Worm (Caenorhabditis elegans) whole organism, early embryonic: ENCODE results near the gene C33D3.3.

ENCODE experiments used
- B0310.2 ChIP-seq: sonication (generic microtip); optimal IDR thresholded peaks from 2 replicates; lab custom pipeline; 2016; ENCODE audit warnings: mild to moderate bottlenecking, missing genetic modification characterization, missing compliant biosample characterization
- F13C5.2 ChIP-seq: sonication (generic microtip); optimal IDR thresholded peaks from 2 replicates; lab custom pipeline; 2017; ENCODE audit warnings: mild to moderate bottlenecking, missing genetic modification characterization, inconsistent platforms, missing compliant biosample characterization
- aly-1 ChIP-seq: sonication (generic microtip); optimal IDR thresholded peaks from 2 replicates; lab custom pipeline; 2016; ENCODE audit warnings: missing genetic modification characterization, missing compliant biosample characterization
- ama-1 ChIP-seq: fragments of 150-350 bp; optimal IDR thresholded peaks from 2 replicates; lab custom pipeline; 2014
- ceh-13 ChIP-seq: fragments of 200-800 bp; sonication (Bioruptor generic); optimal IDR thresholded peaks from 2 replicates; lab custom pipeline; 2018; ENCODE audit warnings: mild to moderate bottlenecking, missing genetic modification characterization, missing compliant biosample characterization
- ceh-36 ChIP-seq: sonication (generic microtip); optimal IDR thresholded peaks from 2 replicates; lab custom pipeline; 2016; ENCODE audit warnings: missing genetic modification characterization, inconsistent platforms, missing compliant biosample characterization
- ets-7 ChIP-seq: sonication (generic microtip); optimal IDR thresholded peaks from 2 replicates; lab custom pipeline; 2016; ENCODE audit warnings: missing genotype, missing genetic modification characterization, missing compliant biosample characterization
- flt-1 ChIP-seq: fragments of 200-800 bp; sonication (Bioruptor generic); IDR thresholded peaks from 2 replicates; pipeline ENCODE4 v1.3.6; 2022; ENCODE audit warnings: missing genetic modification characterization, missing compliant biosample characterization
- hmbx-1 ChIP-seq: sonication (generic microtip); optimal IDR thresholded peaks from 2 replicates; lab custom pipeline; 2016; ENCODE audit warnings: mild to moderate bottlenecking, missing genetic modification characterization, missing compliant biosample characterization
- hmg-4 ChIP-seq: fragments of 200-800 bp; sonication (Bioruptor generic); optimal IDR thresholded peaks from 2 replicates; lab custom pipeline; 2018; ENCODE audit warnings: mild to moderate bottlenecking, missing genetic modification characterization, missing compliant biosample characterization
- hnd-1 ChIP-seq: sonication (generic microtip); optimal IDR thresholded peaks from 2 replicates; lab custom pipeline; 2016; ENCODE audit warnings: missing genetic modification characterization, missing compliant biosample characterization
- pes-1 ChIP-seq: fragments of 200-800 bp; sonication (Bioruptor generic); IDR thresholded peaks from 2 replicates; pipeline ENCODE4 v1.3.6; 2022; ENCODE audit warnings: missing genetic modification reagents, missing genetic modification characterization, missing compliant biosample characterization
- scrt-1 ChIP-seq: fragments of 200-800 bp; sonication (Bioruptor generic); IDR thresholded peaks from 2 replicates; pipeline ENCODE4 v1.3.6; 2022; ENCODE audit warnings: missing genetic modification characterization, missing compliant biosample characterization
- sea-1 ChIP-seq: fragments of 200-800 bp; sonication (Bioruptor generic); conservative IDR thresholded peaks from 2 replicates; pipeline ENCODE4 v1.3.6; 2022; ENCODE audit warnings: missing genetic modification characterization, missing compliant biosample characterization
- tbx-11 ChIP-seq: fragments of 200-800 bp; sonication (Bioruptor generic); IDR thresholded peaks from 2 replicates; pipeline ENCODE4 v1.3.6; 2022; ENCODE audit warnings: missing genetic modification characterization, missing compliant biosample characterization
- tbx-37 ChIP-seq: fragments of 200-800 bp; sonication (Bioruptor generic); conservative IDR thresholded peaks from 2 replicates; pipeline ENCODE4 v1.3.6; 2022; ENCODE audit warnings: missing genetic modification reagents, missing genetic modification characterization, missing compliant biosample characterization
- tra-4 ChIP-seq: sonication (generic microtip); optimal IDR thresholded peaks from 2 replicates; lab custom pipeline; 2017; ENCODE audit warnings: missing genetic modification characterization, missing compliant biosample characterization

Gene C33D3.3

DNA sequence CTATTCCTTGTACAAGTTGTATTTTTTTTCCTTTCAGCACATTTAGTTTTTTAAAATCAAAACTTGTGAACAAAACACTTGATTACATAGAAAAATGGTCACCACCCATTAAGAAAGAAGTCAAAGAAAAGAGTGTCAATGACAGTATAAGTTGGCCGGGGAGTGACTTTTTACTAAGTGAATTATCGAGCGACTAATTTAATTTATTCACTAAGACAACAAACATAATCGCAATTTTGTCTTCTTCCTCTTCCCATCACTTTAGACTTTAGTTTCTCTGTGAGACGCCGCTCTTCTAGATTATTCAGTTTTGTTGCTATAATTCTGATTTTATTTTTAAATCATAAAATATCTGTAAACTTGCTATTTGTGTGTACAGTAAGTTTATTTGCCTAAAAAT, 28.9 kb downstream of the C33D3.3 start:
- no peak for TF ChIP-seq ama-1 (lab: Kevin White, UChicago)
- TF ChIP-seq pes-1 (GFP tag; lab: Robert Waterston, UW) = no peak
- no peak for TF ChIP-seq tra-4 (tag; lab: Kevin White, UChicago)
- TF ChIP-seq B0310.2 (tag; lab: Kevin White, UChicago) = no peak
- no peak for TF ChIP-seq aly-1 (tag; lab: Kevin White, UChicago)
- no peak for TF ChIP-seq ceh-13 (GFP tag; lab: Kevin White, UChicago)

DNA sequence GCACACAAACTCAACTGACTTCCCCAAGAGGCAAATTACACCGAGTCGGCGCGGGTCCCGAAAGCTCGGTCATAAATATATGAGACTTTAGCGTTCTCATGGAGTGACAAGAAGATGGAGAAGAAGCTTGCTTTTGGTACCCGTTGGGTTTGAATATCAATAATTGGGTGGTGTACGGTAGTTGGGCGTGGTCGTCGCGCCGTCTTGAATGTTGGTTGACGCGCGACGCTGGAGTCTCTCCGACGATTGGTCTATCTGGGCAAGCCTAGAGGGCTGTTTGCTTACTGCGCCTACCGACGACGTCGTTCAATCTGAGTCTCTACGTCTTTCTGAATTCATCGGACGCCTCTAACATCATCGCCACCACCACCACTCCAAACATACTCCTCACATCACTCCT, 29.7 kb downstream of the C33D3.3 start:
- TF ChIP-seq pes-1 (GFP tag; lab: Robert Waterston, UW) (no peak), flt-1 (GFP tag; lab: Robert Waterston, UW) (no peak), ceh-36 (no peak), tra-4 (tag; lab: Kevin White, UChicago) (no peak), tbx-11 (no peak), B0310.2 (tag; lab: Kevin White, UChicago) (no peak), hmg-4 (GFP tag; lab: Kevin White, UChicago) (no peak), ceh-13 (GFP tag; lab: Kevin White, UChicago) (no peak), hmbx-1 (tag; lab: Kevin White, UChicago) (no peak), F13C5.2 (tag; lab: Kevin White, UChicago) (no peak), ets-7 (tag; lab: Kevin White, UChicago) (no peak), hnd-1 (tag; lab: Kevin White, UChicago) (no peak), tbx-37 (GFP tag; lab: Robert Waterston, UW) (no peak), ama-1 (lab: Kevin White, UChicago) (no peak), scrt-1 (GFP tag; lab: Robert Waterston, UW) (no peak), aly-1 (tag; lab: Kevin White, UChicago) (no peak), sea-1 (no peak)

DNA sequence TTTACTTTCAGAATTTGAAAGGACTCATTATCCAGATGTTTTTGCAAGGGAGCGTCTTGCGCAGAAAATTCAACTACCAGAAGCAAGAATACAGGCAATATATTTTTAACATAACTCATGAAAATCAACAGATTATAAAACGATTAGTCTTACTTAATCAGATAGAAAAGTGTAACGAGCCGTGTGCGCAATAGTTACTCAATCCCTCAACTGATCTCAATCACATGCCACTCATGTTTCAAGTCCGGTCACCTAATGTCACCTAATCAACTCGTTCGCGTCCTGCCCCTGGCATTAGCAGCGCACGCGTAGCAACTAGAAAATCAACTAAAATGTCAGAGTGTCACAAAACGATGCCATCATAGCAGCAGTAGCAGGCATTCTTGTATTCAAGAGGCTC, 31.4 kb downstream of the C33D3.3 start:
- TF ChIP-seq hmbx-1 (tag; lab: Kevin White, UChicago) = no peak
- TF ChIP-seq aly-1 (tag; lab: Kevin White, UChicago) = no peak
- TF ChIP-seq ceh-36 = no peak
- no peak for TF ChIP-seq tra-4 (tag; lab: Kevin White, UChicago)
- TF ChIP-seq ceh-13 (GFP tag; lab: Kevin White, UChicago) = no peak
- TF ChIP-seq hnd-1 (tag; lab: Kevin White, UChicago) = no peak

DNA sequence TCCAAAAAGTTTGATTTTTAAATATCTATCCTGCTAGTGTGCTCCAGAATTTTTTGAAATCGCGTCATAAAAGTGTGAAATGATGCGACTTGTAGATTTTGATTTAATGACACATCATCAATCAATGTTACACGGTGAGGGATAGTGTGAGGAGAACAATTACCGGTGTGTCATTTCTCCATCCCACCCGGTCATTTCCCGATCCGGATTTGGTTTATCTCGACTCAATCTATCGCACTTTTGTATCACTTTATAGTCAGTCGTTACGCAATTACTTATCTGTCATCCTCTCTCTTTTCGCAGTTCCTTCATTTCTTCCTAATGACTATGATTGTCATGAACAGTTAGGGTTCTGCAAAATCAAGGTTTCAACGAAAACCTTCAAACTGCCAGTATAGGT, 35.0 kb downstream of the C33D3.3 start:
- TF ChIP-seq F13C5.2 (tag; lab: Kevin White, UChicago) (no peak), tra-4 (tag; lab: Kevin White, UChicago) (no peak), tbx-37 (GFP tag; lab: Robert Waterston, UW) (no peak), flt-1 (GFP tag; lab: Robert Waterston, UW) (no peak), ceh-36 (no peak), hnd-1 (tag; lab: Kevin White, UChicago) (no peak), pes-1 (GFP tag; lab: Robert Waterston, UW) (no peak)

DNA sequence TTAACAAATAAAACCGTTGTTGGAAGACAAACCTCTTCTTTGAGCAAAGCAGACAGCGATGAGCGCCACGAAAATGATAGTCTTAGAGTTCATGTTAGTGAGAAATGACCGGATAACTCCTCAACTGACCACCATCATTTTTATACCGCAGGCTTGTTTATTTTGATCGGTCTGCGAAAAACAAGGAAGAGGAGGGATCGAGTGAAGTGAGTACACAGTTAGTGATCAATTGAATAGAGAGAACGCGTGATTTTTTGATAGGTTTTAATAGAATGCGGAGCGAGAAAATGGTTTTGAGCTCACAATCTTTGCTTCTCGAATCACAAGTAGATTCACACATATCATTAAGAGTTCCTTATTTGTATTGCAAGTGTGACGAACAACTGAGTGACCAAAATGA, 36.2 kb downstream of the C33D3.3 start, which contains the start of gene F14F3.4:
Gene F14F3.4 (minus strand): TSS at position 101 of the 400 bp plus-strand sequence.
- TF ChIP-seq ama-1 (lab: Kevin White, UChicago) (no peak), ets-7 (tag; lab: Kevin White, UChicago) (no peak), tbx-37 (GFP tag; lab: Robert Waterston, UW) (no peak), flt-1 (GFP tag; lab: Robert Waterston, UW) (no peak), B0310.2 (tag; lab: Kevin White, UChicago) (no peak), hnd-1 (tag; lab: Kevin White, UChicago) (no peak), ceh-36 (no peak), hmg-4 (GFP tag; lab: Kevin White, UChicago) (no peak), F13C5.2 (tag; lab: Kevin White, UChicago) (no peak), aly-1 (tag; lab: Kevin White, UChicago) (no peak), scrt-1 (GFP tag; lab: Robert Waterston, UW) (no peak), ceh-13 (GFP tag; lab: Kevin White, UChicago) (no peak), tbx-11 (no peak), pes-1 (GFP tag; lab: Robert Waterston, UW) (no peak), hmbx-1 (tag; lab: Kevin White, UChicago) (no peak), tra-4 (tag; lab: Kevin White, UChicago) (no peak), sea-1 (no peak)

DNA sequence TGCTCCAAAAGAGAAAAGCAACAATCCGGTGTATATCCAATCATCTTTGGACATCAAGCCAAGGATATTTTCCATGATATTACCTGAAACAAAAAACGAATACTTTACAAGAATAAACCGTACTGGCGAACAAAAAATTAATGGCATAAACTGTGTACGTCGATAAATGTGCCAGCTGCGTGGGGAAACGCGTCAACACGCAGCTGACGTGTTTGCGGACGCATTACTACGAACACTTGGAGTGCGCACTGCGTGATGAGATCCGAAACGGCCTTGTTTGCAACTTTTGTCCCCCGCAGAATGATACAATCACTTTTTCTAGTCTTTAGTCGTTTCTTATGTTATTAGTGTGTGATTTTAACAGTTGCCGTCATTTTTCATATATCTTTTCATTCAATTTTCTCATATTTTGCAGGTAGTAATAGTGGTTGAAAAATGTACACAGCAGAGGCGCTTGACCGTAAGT, 39.4 kb downstream of the C33D3.3 start, which contains the start of the genes mboa-7 and git-1:
Gene mboa-7 (minus strand): TSS at position 83 of the 466 bp plus-strand sequence.
Gene git-1 (plus strand): TSS at position 416 of the 466 bp plus-strand sequence.
- no peak for TF ChIP-seq ama-1 (lab: Kevin White, UChicago)
- no peak for TF ChIP-seq ceh-36
- TF ChIP-seq ets-7 (tag; lab: Kevin White, UChicago) = no peak
- 0 out of 2 replicates have a peak, but pooled peaks have one; percentile 34 for TF ChIP-seq scrt-1 (GFP tag; lab: Robert Waterston, UW)
- TF ChIP-seq tra-4 (tag; lab: Kevin White, UChicago) = no peak
- no peak for TF ChIP-seq tbx-37 (GFP tag; lab: Robert Waterston, UW)
- no peak for TF ChIP-seq sea-1
- 0 out of 2 replicates have a peak, but pooled peaks have one; percentile 19 for TF ChIP-seq tbx-11
- TF ChIP-seq aly-1 (tag; lab: Kevin White, UChicago) = no peak
- TF ChIP-seq F13C5.2 (tag; lab: Kevin White, UChicago) = peak; percentile 45
- no peak for TF ChIP-seq pes-1 (GFP tag; lab: Robert Waterston, UW)
- no peak for TF ChIP-seq hmbx-1 (tag; lab: Kevin White, UChicago)
- TF ChIP-seq B0310.2 (tag; lab: Kevin White, UChicago) = no peak
- TF ChIP-seq ceh-13 (GFP tag; lab: Kevin White, UChicago) = no peak
- TF ChIP-seq hnd-1 (tag; lab: Kevin White, UChicago) = no peak
- TF ChIP-seq flt-1 (GFP tag; lab: Robert Waterston, UW) = no peak; the same call in 1 of the 2 replicates
- TF ChIP-seq hmg-4 (GFP tag; lab: Kevin White, UChicago) = peak; percentile 49

DNA sequence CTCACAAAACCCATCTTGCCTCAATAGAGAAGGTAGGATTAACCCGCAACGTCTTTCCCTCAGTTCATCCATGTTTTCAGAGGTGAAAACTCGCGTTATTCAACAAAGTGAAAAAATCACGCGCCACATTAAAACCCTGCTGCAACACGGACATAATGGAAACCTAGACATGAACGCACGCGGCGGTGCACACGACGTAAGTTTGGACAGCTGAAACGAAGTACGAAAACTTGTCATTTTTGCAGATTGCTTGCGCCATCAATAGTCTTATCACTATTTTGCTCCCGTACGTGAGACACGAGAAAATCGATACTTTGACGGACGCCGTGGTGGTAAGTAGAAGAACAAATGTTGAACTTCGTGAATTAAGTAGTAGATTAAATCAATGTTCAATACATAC, 42.3 kb downstream of the C33D3.3 start:
- TF ChIP-seq sea-1 (no peak), F13C5.2 (tag; lab: Kevin White, UChicago) (no peak), hnd-1 (tag; lab: Kevin White, UChicago) (no peak), B0310.2 (tag; lab: Kevin White, UChicago) (no peak), aly-1 (tag; lab: Kevin White, UChicago) (no peak), flt-1 (GFP tag; lab: Robert Waterston, UW) (no peak), hmg-4 (GFP tag; lab: Kevin White, UChicago) (no peak), scrt-1 (GFP tag; lab: Robert Waterston, UW) (no peak), ceh-13 (GFP tag; lab: Kevin White, UChicago) (no peak), ceh-36 (no peak)
